Worm (Caenorhabditis elegans): Measurements from ENCODE around the gene R02F2.6.

- TF ChIP-seq dao-5 (tag; optimal IDR thresholded peaks at IDR 0.05) (no peak), him-1 (tag; optimal IDR thresholded peaks at IDR 0.05) (no peak)
These were observed 40.7 kb downstream of the R02F2.6 start for ce11 chrIII:5438064-5438463.

Measured in whole organism, L4/young adult.